Fruit fly (Drosophila melanogaster) S2 (cell line): ENCODE data around the gene stol.
A peak's percentile ranks its signal among the peaks of the same experiment; 100 is the strongest.

Experiments used
- CG8478 ChIP-seq: fragments of >200 bp; optimal IDR thresholded peaks from 2 replicates; lab custom pipeline; 2018
- CTCF ChIP-seq, 2 experiments: fragments of >200 bp; optimal IDR thresholded peaks; 2 replicates each; lab custom pipeline; 2018

- TF ChIP-seq CG8478 (no peak), CTCF (optimal IDR thresholded peaks at IDR 0.05; lab: Kevin White, UChicago) (peak in 1 of 2 experiments; percentile 23)
Observed at dm6 chr2L:15747394-15748260, 29.6 kb upstream of the stol start, which contains the start of gene CycE.
